Worm (Caenorhabditis elegans) whole organism, young adult: ENCODE measurements around the gene egl-9.

Source experiments
- B0019.2 ChIP-seq: fragments of 200-800 bp; sonication (Bioruptor generic); conservative IDR thresholded peaks from 2 replicates; pipeline ENCODE4 v1.3.6; 2022; ENCODE audit warnings: missing genetic modification reagents, missing genetic modification characterization, missing compliant biosample characterization
- B0035.1 ChIP-seq: sonication (generic microtip); optimal IDR thresholded peaks from 2 replicates; lab custom pipeline; 2016; ENCODE audit warnings: missing genetic modification characterization, mild to moderate bottlenecking, missing compliant biosample characterization, missing genotype, missing genetic modification reagents
- B0261.1 ChIP-seq: sonication (generic microtip); optimal IDR thresholded peaks from 2 replicates; lab custom pipeline; 2016; ENCODE audit warnings: mild to moderate bottlenecking, missing genetic modification characterization, moderate library complexity, missing compliant biosample characterization
- C17E4.6 ChIP-seq: fragments of 200-800 bp; sonication (Bioruptor generic); IDR thresholded peaks from 2 replicates; pipeline ENCODE4 v1.3.6; 2022; ENCODE audit warnings: missing genetic modification reagents, missing genetic modification characterization, missing compliant biosample characterization
- D2030.7 ChIP-seq: fragments of 200-800 bp; sonication (Bioruptor generic); IDR thresholded peaks from 2 replicates; pipeline ENCODE4 v1.3.6; 2022; ENCODE audit warnings: missing genetic modification reagents, missing genetic modification characterization, missing compliant biosample characterization
- F23B12.7 ChIP-seq: sonication (generic microtip); optimal IDR thresholded peaks from 2 replicates; lab custom pipeline; 2017; ENCODE audit warnings: missing genetic modification characterization, mild to moderate bottlenecking, missing compliant biosample characterization, antibody characterized with exemption, moderate library complexity; ENCODE audit not compliant: insufficient read depth
- F49E8.2 ChIP-seq: sonication (generic microtip); optimal IDR thresholded peaks from 3 replicates; lab custom pipeline; 2017; ENCODE audit warnings: missing genetic modification characterization, mild to moderate bottlenecking, missing compliant biosample characterization, antibody characterized with exemption, moderate library complexity; ENCODE audit not compliant: insufficient read depth
- F57C9.4 ChIP-seq: sonication (generic microtip); optimal IDR thresholded peaks from 2 replicates; lab custom pipeline; 2017; ENCODE audit warnings: mild to moderate bottlenecking, missing genetic modification characterization, missing compliant biosample characterization
- T07F8.4 ChIP-seq: sonication (generic microtip); optimal IDR thresholded peaks from 2 replicates; lab custom pipeline; 2016; ENCODE audit warnings: mild to moderate bottlenecking, missing genetic modification characterization, moderate library complexity, missing compliant biosample characterization
- Y53F4B.3 ChIP-seq: fragments of 200-800 bp; sonication (Bioruptor generic); IDR thresholded peaks from 2 replicates; pipeline ENCODE4 v1.3.6; 2022; ENCODE audit warnings: missing genetic modification reagents, missing genetic modification characterization, missing compliant biosample characterization
- Y67H2A.10 ChIP-seq: fragments of 200-800 bp; sonication (Bioruptor generic); conservative IDR thresholded peaks from 2 replicates; pipeline ENCODE4 v1.3.6; 2022; ENCODE audit warnings: missing genetic modification reagents, missing genetic modification characterization, missing compliant biosample characterization
- Y95B8A.8 ChIP-seq: fragments of 200-800 bp; sonication (Bioruptor generic); IDR thresholded peaks from 2 replicates; pipeline ENCODE4 v1.3.6; 2022; ENCODE audit warnings: missing genetic modification reagents, missing genetic modification characterization, missing compliant biosample characterization
- ZK185.1 ChIP-seq: sonication (generic microtip); optimal IDR thresholded peaks from 2 replicates; lab custom pipeline; 2016; ENCODE audit warnings: mild to moderate bottlenecking, missing genetic modification characterization, missing compliant biosample characterization; ENCODE audit not compliant: poor library complexity, severe bottlenecking
- attf-3 ChIP-seq: fragments of 200-800 bp; sonication (Bioruptor generic); conservative IDR thresholded peaks from 2 replicates; pipeline ENCODE4 v1.3.6; 2022; ENCODE audit warnings: missing genetic modification reagents, missing genetic modification characterization, missing compliant biosample characterization
- attf-5 ChIP-seq: fragments of 200-800 bp; sonication (Bioruptor generic); optimal IDR thresholded peaks from 2 replicates; lab custom pipeline; 2018; ENCODE audit warnings: mild to moderate bottlenecking, missing genetic modification characterization, missing compliant biosample characterization
- bed-2 ChIP-seq: fragments of 200-800 bp; sonication (Bioruptor generic); IDR thresholded peaks from 2 replicates; pipeline ENCODE4 v1.3.6; 2022; ENCODE audit warnings: missing genetic modification reagents, missing genetic modification characterization, missing compliant biosample characterization
- ccch-3 ChIP-seq: fragments of 200-800 bp; sonication (Bioruptor generic); optimal IDR thresholded peaks from 2 replicates; lab custom pipeline; 2018; ENCODE audit warnings: mild to moderate bottlenecking, missing genetic modification characterization, missing compliant biosample characterization
- cebp-2 ChIP-seq: fragments of 200-800 bp; sonication (Bioruptor generic); IDR thresholded peaks from 2 replicates; pipeline ENCODE4 v1.3.6; 2022; ENCODE audit warnings: missing genetic modification characterization, missing compliant biosample characterization
- ceh-27 ChIP-seq: fragments of 200-800 bp; sonication (Bioruptor generic); optimal IDR thresholded peaks from 2 replicates; lab custom pipeline; 2018; ENCODE audit warnings: mild to moderate bottlenecking, missing genetic modification characterization, moderate library complexity, missing compliant biosample characterization
- ceh-40 ChIP-seq: fragments of 200-800 bp; sonication (Bioruptor generic); IDR thresholded peaks from 2 replicates; pipeline ENCODE4 v1.3.6; 2022; ENCODE audit warnings: missing genetic modification characterization, missing compliant biosample characterization
- ceh-91 ChIP-seq: fragments of 200-800 bp; sonication (Bioruptor generic); IDR thresholded peaks from 2 replicates; pipeline ENCODE4 v1.3.6; 2022; ENCODE audit warnings: missing genetic modification reagents, missing genetic modification characterization, missing compliant biosample characterization
- die-1 ChIP-seq: sonication (generic microtip); optimal IDR thresholded peaks from 2 replicates; lab custom pipeline; 2016; ENCODE audit warnings: missing genotype, mild to moderate bottlenecking, missing genetic modification characterization, missing compliant biosample characterization
- dox-1 ChIP-seq: fragments of 200-800 bp; sonication (Bioruptor generic); IDR thresholded peaks from 2 replicates; pipeline ENCODE4 v1.3.6; 2022; ENCODE audit warnings: missing genetic modification reagents, missing genetic modification characterization, missing compliant biosample characterization
- efl-1 ChIP-seq: fragments of 150-350 bp; optimal IDR thresholded peaks from 2 replicates; lab custom pipeline; 2014; ENCODE audit warnings: missing biosample characterization, missing genetic modification reagents, missing genetic modification characterization
- egl-44 ChIP-seq: fragments of 200-800 bp; sonication (Bioruptor generic); IDR thresholded peaks from 2 replicates; pipeline ENCODE4 v1.3.6; 2022; ENCODE audit warnings: missing genetic modification reagents, missing genetic modification characterization, missing compliant biosample characterization
- egrh-3 ChIP-seq: fragments of 200-800 bp; sonication (Bioruptor generic); IDR thresholded peaks from 2 replicates; pipeline ENCODE4 v1.3.6; 2022; ENCODE audit warnings: missing genetic modification reagents, missing genetic modification characterization, missing compliant biosample characterization
- gei-17 ChIP-seq: fragments of 200-800 bp; sonication (Bioruptor generic); optimal IDR thresholded peaks from 2 replicates; lab custom pipeline; 2018; ENCODE audit warnings: mild to moderate bottlenecking, missing genetic modification characterization, missing compliant biosample characterization
- hlh-12 ChIP-seq: sonication (generic microtip); optimal IDR thresholded peaks from 2 replicates; lab custom pipeline; 2016; ENCODE audit warnings: missing genetic modification characterization, missing compliant biosample characterization
- hlh-26 ChIP-seq: fragments of 200-800 bp; sonication (Bioruptor generic); conservative IDR thresholded peaks from 2 replicates; pipeline ENCODE4 v1.3.6; 2022; ENCODE audit warnings: missing genetic modification reagents, missing genetic modification characterization, missing compliant biosample characterization
- hrde-1 ChIP-seq: sonication (generic microtip); optimal IDR thresholded peaks from 2 replicates; lab custom pipeline; 2016; ENCODE audit warnings: missing genetic modification characterization, mild to moderate bottlenecking, missing compliant biosample characterization, moderate library complexity, missing genotype, missing genetic modification reagents, borderline replicate concordance
- lag-1 ChIP-seq: fragments of 200-800 bp; sonication (Bioruptor generic); IDR thresholded peaks from 2 replicates; pipeline ENCODE4 v1.3.6; 2022; ENCODE audit warnings: missing genetic modification reagents, missing genetic modification characterization, missing compliant biosample characterization
- lsl-1 ChIP-seq: fragments of 200-800 bp; sonication (Bioruptor generic); optimal IDR thresholded peaks from 2 replicates; lab custom pipeline; 2018; ENCODE audit warnings: mild to moderate bottlenecking, missing genetic modification characterization, moderate library complexity, missing compliant biosample characterization
- lsy-27 ChIP-seq: sonication (generic microtip); optimal IDR thresholded peaks from 2 replicates; lab custom pipeline; 2017; ENCODE audit warnings: missing genetic modification characterization, mild to moderate bottlenecking, missing compliant biosample characterization, antibody characterized with exemption, missing genotype, borderline replicate concordance; ENCODE audit not compliant: insufficient read depth
- mcd-1 ChIP-seq: fragments of 200-800 bp; sonication (Bioruptor generic); IDR thresholded peaks from 2 replicates; pipeline ENCODE4 v1.3.6; 2022; ENCODE audit warnings: missing genetic modification reagents, missing genetic modification characterization, missing compliant biosample characterization
- mel-28 ChIP-seq: sonication (generic microtip); optimal IDR thresholded peaks from 2 replicates; lab custom pipeline; 2016; ENCODE audit warnings: borderline replicate concordance, mild to moderate bottlenecking, missing genetic modification characterization, missing compliant biosample characterization
- mes-4 ChIP-seq: sonication (generic microtip); optimal IDR thresholded peaks from 2 replicates; lab custom pipeline; 2016; ENCODE audit warnings: missing genotype, missing genetic modification characterization, missing compliant biosample characterization
- nhr-80 ChIP-seq: sonication (generic microtip); optimal IDR thresholded peaks from 2 replicates; lab custom pipeline; 2016; ENCODE audit warnings: missing genetic modification characterization, missing compliant biosample characterization
- pha-4 ChIP-seq: fragments of 150-350 bp; sonication (generic microtip); optimal IDR thresholded peaks from 2 replicates; lab custom pipeline; 2014; ENCODE audit warnings: missing biosample characterization, missing genetic modification reagents, missing genetic modification characterization
- rcor-1 ChIP-seq: fragments of 200-800 bp; sonication (Bioruptor generic); IDR thresholded peaks from 2 replicates; pipeline ENCODE4 v1.3.6; 2022; ENCODE audit warnings: missing genetic modification reagents, missing genetic modification characterization, missing compliant biosample characterization
- rpc-1 ChIP-seq, 2 experiments: fragments of 150-350 bp in 1 of 2; sonication (generic microtip) in 1 of 2; optimal IDR thresholded peaks; 2 replicates each; lab custom pipeline; 2014 to 2018; ENCODE audit warnings: missing biosample characterization in 1 of 2, missing genetic modification characterization in 1 of 2, missing genetic modification reagents in 1 of 2, missing genotype in 1 of 2
- snpc-3.4 ChIP-seq: sonication (generic microtip); optimal IDR thresholded peaks from 2 replicates; lab custom pipeline; 2017; ENCODE audit warnings: missing genetic modification characterization, mild to moderate bottlenecking, missing compliant biosample characterization, antibody characterized with exemption, moderate library complexity, missing genotype, missing genetic modification reagents
- somi-1 ChIP-seq: fragments of 200-800 bp; sonication (Bioruptor generic); optimal IDR thresholded peaks from 2 replicates; lab custom pipeline; 2018; ENCODE audit warnings: mild to moderate bottlenecking, missing genetic modification characterization, missing compliant biosample characterization
- sptf-2 ChIP-seq: fragments of 200-800 bp; sonication (Bioruptor generic); optimal IDR thresholded peaks from 2 replicates; lab custom pipeline; 2018; ENCODE audit warnings: mild to moderate bottlenecking, missing genetic modification characterization, missing compliant biosample characterization
- tlf-1 ChIP-seq: fragments of 200-800 bp; sonication (Bioruptor generic); optimal IDR thresholded peaks from 2 replicates; lab custom pipeline; 2018; ENCODE audit warnings: mild to moderate bottlenecking, missing genetic modification characterization, missing compliant biosample characterization
- unc-62 ChIP-seq: fragments of 150-350 bp; optimal IDR thresholded peaks from 2 replicates; lab custom pipeline; 2014; ENCODE audit warnings: missing biosample characterization, missing genetic modification reagents, missing genetic modification characterization
- ztf-18 ChIP-seq: sonication (generic microtip); optimal IDR thresholded peaks from 2 replicates; lab custom pipeline; 2016; ENCODE audit warnings: missing genotype, mild to moderate bottlenecking, missing genetic modification characterization, missing compliant biosample characterization
- ztf-25 ChIP-seq: fragments of 200-800 bp; sonication (Bioruptor generic); IDR thresholded peaks from 2 replicates; pipeline ENCODE4 v1.3.6; 2022; ENCODE audit warnings: missing genetic modification reagents, missing genetic modification characterization, missing compliant biosample characterization
- ztf-3 ChIP-seq: fragments of 200-800 bp; sonication (Bioruptor generic); optimal IDR thresholded peaks from 2 replicates; lab custom pipeline; 2018; ENCODE audit warnings: mild to moderate bottlenecking, missing genetic modification characterization, missing compliant biosample characterization

The egl-9 gene

DNA sequence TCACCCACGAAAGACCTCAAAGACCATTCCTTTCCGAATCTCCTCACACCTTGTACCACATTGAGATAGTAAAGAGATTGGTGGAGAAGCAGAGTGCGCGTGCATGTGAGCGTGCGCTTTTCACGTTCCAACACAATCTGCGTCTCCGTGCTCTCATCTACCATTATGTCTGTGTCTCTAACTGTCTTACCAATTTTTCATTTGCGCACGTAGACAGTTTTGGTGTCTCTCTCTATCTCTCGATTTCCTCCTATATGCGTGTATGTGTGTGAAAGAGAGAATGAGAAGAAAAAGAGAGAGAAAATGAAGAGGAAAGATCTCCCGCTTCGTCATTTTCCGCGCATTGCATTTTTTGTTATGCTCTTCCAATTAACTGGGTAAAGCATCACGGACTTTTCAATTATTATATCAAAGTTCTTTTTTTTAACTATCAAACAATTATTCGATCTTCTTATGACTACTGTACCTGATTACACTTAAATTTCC, 1.7 kb upstream of the egl-9 start (continued):
- no peak for TF ChIP-seq ztf-25 (GFP tag; lab: Robert Waterston, UW)
- no peak for TF ChIP-seq egl-44 (GFP tag; lab: Robert Waterston, UW)
- TF ChIP-seq efl-1 (GFP tag; lab: Kevin White, UChicago): no peak
- no peak for TF ChIP-seq C17E4.6 (GFP tag; lab: Robert Waterston, UW)
- no peak for TF ChIP-seq hlh-12
- TF ChIP-seq F49E8.2 (tag; lab: Kevin White, UChicago): no peak
- no peak for TF ChIP-seq attf-3
- TF ChIP-seq cebp-2: no peak
- TF ChIP-seq B0035.1 (tag; lab: Kevin White, UChicago): peak; percentile 16
- TF ChIP-seq Y53F4B.3 (GFP tag; lab: Robert Waterston, UW): no peak
- no peak for TF ChIP-seq F57C9.4 (tag; lab: Kevin White, UChicago)
- TF ChIP-seq B0019.2 (GFP tag; lab: Robert Waterston, UW): no peak
- no peak for TF ChIP-seq rpc-1 (optimal IDR thresholded peaks at IDR 0.05; lab: Kevin White, UChicago)
- TF ChIP-seq rpc-1 (tag; optimal IDR thresholded peaks at IDR 0.05; lab: Kevin White, UChicago): no peak
- TF ChIP-seq ceh-91 (GFP tag; lab: Robert Waterston, UW): no peak
- peak; percentile 78; the same call in 1 of the 2 replicates for TF ChIP-seq dox-1
- TF ChIP-seq attf-5: peak; percentile 89
- peak; percentile 17; the same call in 1 of the 2 replicates for TF ChIP-seq Y95B8A.8 (GFP tag; lab: Robert Waterston, UW)
- TF ChIP-seq B0261.1 (tag; lab: Kevin White, UChicago): no peak
- TF ChIP-seq ccch-3 (GFP tag; lab: Kevin White, UChicago): no peak
- peak; percentile 8 for TF ChIP-seq ztf-3 (GFP tag; lab: Kevin White, UChicago)
- TF ChIP-seq ceh-27: peak; percentile 94
- no peak for TF ChIP-seq ceh-40 (GFP tag; lab: Robert Waterston, UW)
- TF ChIP-seq Y67H2A.10 (GFP tag; lab: Robert Waterston, UW): 0 out of 2 replicates have a peak, but pooled peaks have one; percentile 39
- no peak for TF ChIP-seq snpc-3.4 (tag; lab: Kevin White, UChicago)
- TF ChIP-seq mcd-1 (GFP tag; lab: Robert Waterston, UW): peak; percentile 67; the same call in 1 of the 2 replicates
- no peak for TF ChIP-seq lsy-27 (tag; lab: Kevin White, UChicago)
- TF ChIP-seq hlh-26 (GFP tag; lab: Robert Waterston, UW): no peak
- TF ChIP-seq rcor-1 (GFP tag; lab: Robert Waterston, UW): no peak
- no peak for TF ChIP-seq lag-1 (GFP tag; lab: Robert Waterston, UW)
- no peak for TF ChIP-seq F23B12.7
- peak; percentile 9 for TF ChIP-seq unc-62 (GFP tag; lab: Kevin White, UChicago)
- peak; percentile 60 for TF ChIP-seq die-1 (tag; lab: Kevin White, UChicago)
- no peak for TF ChIP-seq T07F8.4 (tag; lab: Kevin White, UChicago)
- no peak for TF ChIP-seq mel-28 (tag; lab: Kevin White, UChicago)
- no peak for TF ChIP-seq bed-2 (GFP tag; lab: Robert Waterston, UW)
- no peak for TF ChIP-seq hrde-1 (tag; lab: Kevin White, UChicago)
- TF ChIP-seq tlf-1 (GFP tag; lab: Kevin White, UChicago): peak; percentile 53
- no peak for TF ChIP-seq mes-4 (tag; lab: Kevin White, UChicago)
- TF ChIP-seq D2030.7 (GFP tag; lab: Robert Waterston, UW): no peak
- TF ChIP-seq ZK185.1 (tag; lab: Kevin White, UChicago): peak; percentile 83
- TF ChIP-seq egrh-3 (GFP tag; lab: Robert Waterston, UW): no peak
- peak; percentile 64 for TF ChIP-seq nhr-80 (tag; lab: Kevin White, UChicago)
- TF ChIP-seq sptf-2: no peak
- no peak for TF ChIP-seq lsl-1 (GFP tag; lab: Kevin White, UChicago)
- peak; percentile 7 for TF ChIP-seq gei-17 (GFP tag; lab: Kevin White, UChicago)
- TF ChIP-seq pha-4 (tag; lab: Kevin White, UChicago): peak; percentile 35
- TF ChIP-seq ztf-18 (tag; lab: Kevin White, UChicago): peak; percentile 68
- TF ChIP-seq somi-1 (GFP tag; lab: Kevin White, UChicago): peak; percentile 92
